Worm (Caenorhabditis elegans) whole organism, L3 larva: Measurements from ENCODE around the gene chil-23.

Experiments used
- ceh-9 ChIP-seq: sonication (generic microtip); optimal IDR thresholded peaks from 2 replicates; lab custom pipeline; 2018; ENCODE audit warnings: missing biosample characterization, missing genetic modification characterization
- elt-2 ChIP-seq: sonication (generic microtip); optimal IDR thresholded peaks from 2 replicates; lab custom pipeline; 2016; ENCODE audit warnings: missing genetic modification reagents, mild to moderate bottlenecking, missing genetic modification characterization, missing compliant biosample characterization
- lin-15B ChIP-seq: fragments of 150-350 bp; optimal IDR thresholded peaks from 2 replicates; lab custom pipeline; 2014; ENCODE audit warnings: missing biosample characterization, missing genetic modification characterization
- mml-1 ChIP-seq: fragments of 150-350 bp; sonication (generic microtip); optimal IDR thresholded peaks from 3 replicates; lab custom pipeline; 2014; ENCODE audit warnings: missing biosample characterization, missing genetic modification characterization
- zag-1 ChIP-seq: fragments of 150-350 bp; optimal IDR thresholded peaks from 2 replicates; lab custom pipeline; 2014; ENCODE audit warnings: missing biosample characterization, missing genetic modification characterization

The chil-23 gene

DNA sequence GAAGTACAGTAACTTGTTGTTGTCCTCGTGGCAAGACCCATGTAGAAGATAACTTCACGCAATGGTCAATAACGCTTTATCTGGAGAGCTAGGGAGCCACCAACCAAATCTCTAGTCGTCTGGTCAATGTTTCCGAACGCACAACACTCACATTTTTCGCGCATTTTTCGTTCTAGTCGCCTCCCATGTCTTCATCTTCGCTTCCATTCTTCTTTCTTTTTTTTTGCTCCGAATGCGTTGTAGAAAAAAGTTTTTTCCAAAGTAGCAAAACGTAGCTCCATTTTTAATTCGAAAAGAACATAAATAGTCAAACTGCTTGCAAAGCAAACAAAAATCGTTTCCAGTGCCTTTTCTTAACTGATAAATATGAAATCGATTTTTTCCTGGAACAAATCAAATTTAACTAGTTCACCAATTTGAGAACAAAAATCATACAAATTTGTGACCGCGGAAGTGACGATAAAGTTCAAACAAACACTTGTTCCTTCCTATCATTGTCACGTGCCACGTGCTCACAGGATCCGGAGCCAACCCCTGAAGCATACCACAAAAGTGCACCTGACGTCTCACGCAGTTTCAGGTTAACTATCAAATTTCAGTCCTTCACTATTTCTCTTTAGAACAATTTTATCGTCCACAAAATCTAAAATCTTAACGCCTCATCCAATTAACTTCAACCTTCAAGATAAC, 49.4 kb downstream of the chil-23 start (continued):
- TF ChIP-seq mml-1 (tag; lab: Kevin White, UChicago), result no peak
- TF ChIP-seq, all 47 proteins: peak for 4

DNA sequence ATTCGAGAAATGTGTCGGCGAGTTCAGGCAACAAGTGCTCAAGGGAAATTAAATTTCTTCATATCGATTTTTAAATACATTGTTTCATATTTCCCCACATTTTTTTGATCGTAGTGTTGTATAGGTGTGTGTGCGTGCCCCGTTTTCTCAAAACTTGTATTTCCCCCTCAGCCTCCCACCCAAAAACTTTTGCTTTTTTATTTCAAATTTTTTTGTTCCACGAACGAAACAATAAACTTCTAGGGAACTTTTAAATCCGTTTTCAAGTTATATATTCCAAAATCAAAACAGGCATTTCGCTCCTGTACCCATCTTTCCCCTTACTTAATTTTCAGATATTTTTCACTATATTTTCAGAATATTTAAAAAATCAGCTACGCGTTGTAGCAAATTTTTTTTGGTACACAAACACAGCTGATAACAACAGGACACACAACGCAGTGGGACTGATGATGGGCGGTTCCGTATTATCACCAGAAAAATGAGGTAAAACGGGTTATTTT, 50.3 kb downstream of the chil-23 start, which contains the start of the genes M176.4 and M176.16:
Gene M176.4 (plus strand): TSS at position 301 of the 503 bp plus-strand sequence.
Gene M176.16 (plus strand): TSS at position 453 of the 503 bp plus-strand sequence.
- TF ChIP-seq lin-15B (tag; lab: Kevin White, UChicago) (no peak), elt-2 (tag; lab: Kevin White, UChicago) (peak; percentile 38), ceh-9 (tag; lab: Kevin White, UChicago) (no peak), zag-1 (tag; lab: Kevin White, UChicago) (no peak)
